Worm (Caenorhabditis elegans): ENCODE measurements around the gene hpo-40.

ce11 chrV:10179235-10179634 is 33.5 kb upstream of the hpo-40 start, which contains the start of gene cul-5:
- no peak for TF ChIP-seq aptf-2 (GFP tag; conservative IDR thresholded peaks at IDR 0.05)
- no peak for TF ChIP-seq nhr-90 (tag; optimal IDR thresholded peaks at IDR 0.05)
- TF ChIP-seq him-1 (tag; optimal IDR thresholded peaks at IDR 0.05) = no peak
- no peak for TF ChIP-seq nhr-80 (tag; optimal IDR thresholded peaks at IDR 0.05)
- no peak for TF ChIP-seq ztf-22 (GFP tag; optimal IDR thresholded peaks at IDR 0.05)
- no peak for TF ChIP-seq snpc-4 (GFP tag; optimal IDR thresholded peaks at IDR 0.05)
- TF ChIP-seq snpc-4 (tag; optimal IDR thresholded peaks at IDR 0.05) = no peak
- TF ChIP-seq attf-6 (GFP tag; IDR thresholded peaks at IDR 0.05) = no peak
- no peak for TF ChIP-seq madf-3 (GFP tag; IDR thresholded peaks at IDR 0.05)
- no peak for TF ChIP-seq dpl-1 (GFP tag; optimal IDR thresholded peaks at IDR 0.05)
- no peak for TF ChIP-seq T26A5.8 (tag; optimal IDR thresholded peaks at IDR 0.05)

Data from whole organism, young adult.